Fruit fly (Drosophila melanogaster) whole organism, embryonic: ENCODE data around the gene unc-119.

Experiments used
- Bgb ChIP-seq: fragments of 200-800 bp; sonication (Bioruptor generic); IDR thresholded peaks from 2 replicates; pipeline ENCODE4 v1.3.6; 2022; ENCODE audit warnings: missing biosample characterization, missing genetic modification characterization; ENCODE audit not compliant: partially characterized antibody
- Bteb2 ChIP-seq: fragments of 200-800 bp; sonication (Bioruptor generic); optimal IDR thresholded peaks from 2 replicates; lab custom pipeline; 2016; ENCODE audit warnings: missing biosample characterization, missing genetic modification characterization
- CG10366 ChIP-seq: fragments of 200-800 bp; sonication (Bioruptor generic); IDR thresholded peaks from 2 replicates; pipeline ENCODE4 v1.3.6; 2022; ENCODE audit warnings: missing biosample characterization, missing genetic modification characterization
- CG10431 ChIP-seq: fragments of 200-800 bp; sonication (Bioruptor generic); optimal IDR thresholded peaks from 3 replicates; lab custom pipeline; 2018; ENCODE audit warnings: missing biosample characterization, mild to moderate bottlenecking, missing genetic modification characterization
- CG11085 ChIP-seq: fragments of 200-800 bp; sonication (Bioruptor generic); IDR thresholded peaks from 2 replicates; pipeline ENCODE4 v1.3.6; 2022; ENCODE audit warnings: missing biosample characterization, missing genetic modification characterization
- CG11456 ChIP-seq: fragments of 200-800 bp; sonication (Bioruptor generic); IDR thresholded peaks from 3 replicates; pipeline ENCODE4 v1.3.6; 2022; ENCODE audit warnings: missing biosample characterization, missing genetic modification characterization
- CG15269 ChIP-seq: fragments of 200-800 bp; sonication (Bioruptor generic); optimal IDR thresholded peaks from 2 replicates; lab custom pipeline; 2018; ENCODE audit warnings: missing biosample characterization, mild to moderate bottlenecking, missing genetic modification characterization, moderate library complexity
- CG1602 ChIP-seq: fragments of 200-800 bp; sonication (Bioruptor generic); optimal IDR thresholded peaks from 3 replicates; lab custom pipeline; 2016; ENCODE audit warnings: missing biosample characterization, missing genetic modification characterization
- CG18599 ChIP-seq: fragments of 200-800 bp; sonication (Bioruptor generic); optimal IDR thresholded peaks from 3 replicates; lab custom pipeline; 2017; ENCODE audit warnings: missing biosample characterization, missing genetic modification characterization, mild to moderate bottlenecking, moderate library complexity, missing genetic modification reagents
- CG2120 ChIP-seq: fragments of 200-800 bp; sonication (Bioruptor generic); optimal IDR thresholded peaks from 3 replicates; lab custom pipeline; 2016; ENCODE audit warnings: missing biosample characterization, missing genetic modification characterization
- CG4854 ChIP-seq: fragments of 200-800 bp; sonication (Bioruptor generic); optimal IDR thresholded peaks from 2 replicates; lab custom pipeline; 2016; ENCODE audit warnings: missing biosample characterization, missing genetic modification characterization, inconsistent platforms
- CG6175 ChIP-seq: fragments of 200-800 bp; sonication (Bioruptor generic); IDR thresholded peaks from 3 replicates; pipeline ENCODE4 v1.3.6; 2022; ENCODE audit warnings: missing biosample characterization, missing genetic modification characterization
- CG6791 ChIP-seq: fragments of 200-800 bp; sonication (Bioruptor generic); IDR thresholded peaks from 3 replicates; pipeline ENCODE4 v1.3.6; 2022; ENCODE audit warnings: missing biosample characterization, missing genetic modification characterization; ENCODE audit not compliant: partially characterized antibody
- Deaf1 ChIP-seq: fragments of 200-800 bp; optimal IDR thresholded peaks from 3 replicates; lab custom pipeline; 2019; ENCODE audit warnings: missing biosample characterization, mild to moderate bottlenecking, missing genetic modification characterization, moderate library complexity
- Ets65A ChIP-seq: fragments of 200-800 bp; sonication (Bioruptor generic); peaks from one replicate; lab custom pipeline; 2016; ENCODE audit warnings: missing biosample characterization, missing genetic modification characterization
- Ets97D ChIP-seq: fragments of 200-800 bp; sonication (Bioruptor generic); optimal IDR thresholded peaks from 3 replicates; lab custom pipeline; 2016; ENCODE audit warnings: missing biosample characterization, missing genetic modification characterization
- H15 ChIP-seq: fragments of 200-800 bp; sonication (Bioruptor generic); IDR thresholded peaks from 3 replicates; pipeline ENCODE4 v1.3.6; 2022; ENCODE audit warnings: missing biosample characterization, missing genetic modification characterization
- HLH3B ChIP-seq: fragments of 200-800 bp; sonication (Bioruptor generic); IDR thresholded peaks from 2 replicates; pipeline ENCODE4 v1.3.6; 2022; ENCODE audit warnings: missing biosample characterization, missing genetic modification characterization
- HLHmδ ChIP-seq: fragments of 200-800 bp; sonication (Bioruptor generic); optimal IDR thresholded peaks from 2 replicates; lab custom pipeline; 2018; ENCODE audit warnings: missing biosample characterization, mild to moderate bottlenecking, missing genetic modification characterization, moderate library complexity
- Hmx ChIP-seq: fragments of 200-800 bp; sonication (Bioruptor generic); optimal IDR thresholded peaks from 2 replicates; lab custom pipeline; 2016; ENCODE audit warnings: missing biosample characterization, missing genetic modification characterization
- Hr51 ChIP-seq, 2 experiments: fragments of 200-800 bp; sonication (Bioruptor generic); optimal IDR thresholded peaks; 2 replicates in 1 of 2; 3 replicates in 1 of 2; lab custom pipeline; 2016 to 2018; ENCODE audit warnings: missing biosample characterization in 2 of 2, missing genetic modification characterization in 2 of 2, mild to moderate bottlenecking in 1 of 2, moderate library complexity in 1 of 2
- Kr ChIP-seq: fragments of 200-800 bp; sonication (Bioruptor generic); optimal IDR thresholded peaks from 2 replicates; lab custom pipeline; 2017; ENCODE audit warnings: missing biosample characterization, mild to moderate bottlenecking, missing genetic modification characterization
- Pdp1 ChIP-seq, 2 experiments: fragments of 200-800 bp; sonication (Bioruptor generic); optimal IDR thresholded peaks; 3 replicates each; lab custom pipeline; 2016; ENCODE audit warnings: missing biosample characterization in 2 of 2, missing genetic modification characterization in 2 of 2, mild to moderate bottlenecking in 1 of 2, moderate library complexity in 1 of 2
- Ptx1 ChIP-seq: fragments of 200-800 bp; sonication (Bioruptor generic); IDR thresholded peaks from 2 replicates; pipeline ENCODE4 v1.3.6; 2022; ENCODE audit warnings: missing biosample characterization, missing genetic modification characterization
- Rx ChIP-seq: fragments of 200-800 bp; sonication (Bioruptor generic); IDR thresholded peaks from 2 replicates; pipeline ENCODE4 v1.3.6; 2022; ENCODE audit warnings: missing biosample characterization, missing genetic modification characterization
- Sox102F ChIP-seq: fragments of 200-800 bp; sonication (Bioruptor generic); optimal IDR thresholded peaks from 2 replicates; lab custom pipeline; 2018; ENCODE audit warnings: missing biosample characterization, mild to moderate bottlenecking, missing genetic modification characterization, moderate library complexity
- cg ChIP-seq: fragments of 200-800 bp; sonication (Bioruptor generic); optimal IDR thresholded peaks from 3 replicates; lab custom pipeline; 2019; ENCODE audit warnings: missing biosample characterization, mild to moderate bottlenecking, missing genetic modification characterization, moderate library complexity
- crol ChIP-seq: fragments of 200-800 bp; sonication (Bioruptor generic); IDR thresholded peaks from 2 replicates; pipeline ENCODE4 v1.3.6; 2022; ENCODE audit warnings: missing biosample characterization, missing genetic modification characterization
- ems ChIP-seq: fragments of 200-800 bp; sonication (Bioruptor generic); optimal IDR thresholded peaks from 3 replicates; lab custom pipeline; 2016; ENCODE audit warnings: missing biosample characterization, missing genetic modification characterization
- gcm2 ChIP-seq: fragments of 200-800 bp; sonication (Bioruptor generic); optimal IDR thresholded peaks from 2 replicates; lab custom pipeline; 2016; ENCODE audit warnings: missing biosample characterization, missing genetic modification characterization
- kah ChIP-seq: fragments of 200-800 bp; sonication (Bioruptor generic); optimal IDR thresholded peaks from 2 replicates; lab custom pipeline; 2018; ENCODE audit warnings: missing biosample characterization, mild to moderate bottlenecking, missing genetic modification characterization
- kay ChIP-seq: fragments of 200-800 bp; sonication (Bioruptor generic); optimal IDR thresholded peaks from 2 replicates; lab custom pipeline; 2016; ENCODE audit warnings: missing biosample characterization, missing genetic modification characterization
- lilli ChIP-seq: fragments of 200-800 bp; sonication (Bioruptor generic); optimal IDR thresholded peaks from 3 replicates; lab custom pipeline; 2016; ENCODE audit warnings: missing biosample characterization, missing genetic modification characterization
- mirr ChIP-seq: fragments of 200-800 bp; sonication (Bioruptor generic); optimal IDR thresholded peaks from 3 replicates; lab custom pipeline; 2018; ENCODE audit warnings: missing biosample characterization, mild to moderate bottlenecking, missing genetic modification characterization
- nau ChIP-seq: fragments of 200-800 bp; sonication (Bioruptor generic); optimal IDR thresholded peaks from 3 replicates; lab custom pipeline; 2017; ENCODE audit warnings: missing biosample characterization, mild to moderate bottlenecking, missing genetic modification characterization, missing genetic modification reagents
- pros ChIP-seq: fragments of 200-800 bp; sonication (Bioruptor generic); optimal IDR thresholded peaks from 3 replicates; lab custom pipeline; 2019; ENCODE audit warnings: missing biosample characterization, mild to moderate bottlenecking, missing genetic modification characterization, moderate library complexity
- psq ChIP-seq: fragments of 200-800 bp; sonication (Bioruptor generic); optimal IDR thresholded peaks from 2 replicates; lab custom pipeline; 2017; ENCODE audit warnings: missing biosample characterization, missing genetic modification characterization
- rib ChIP-seq: fragments of 200-800 bp; sonication (Bioruptor generic); IDR thresholded peaks from 2 replicates; pipeline ENCODE4 v1.3.6; 2022; ENCODE audit warnings: missing biosample characterization, missing genetic modification characterization
- ro ChIP-seq: fragments of 200-800 bp; sonication (Bioruptor generic); IDR thresholded peaks from 2 replicates; pipeline ENCODE4 v1.3.6; 2022; ENCODE audit warnings: missing biosample characterization, missing genetic modification characterization
- slbo ChIP-seq: fragments of 200-800 bp; sonication (Bioruptor generic); IDR thresholded peaks from 2 replicates; pipeline ENCODE4 v1.3.6; 2022; ENCODE audit warnings: missing biosample characterization, missing genetic modification characterization
- so ChIP-seq: fragments of 200-800 bp; sonication (Bioruptor generic); IDR thresholded peaks from 3 replicates; pipeline ENCODE4 v1.3.6; 2022; ENCODE audit warnings: missing biosample characterization, missing genetic modification characterization
- sr ChIP-seq: fragments of 200-800 bp; sonication (Bioruptor generic); IDR thresholded peaks from 3 replicates; pipeline ENCODE4 v1.3.6; 2022; ENCODE audit warnings: missing biosample characterization, missing genetic modification characterization
- tll ChIP-seq, 2 experiments: fragments of 200-800 bp in 1 of 2; fragments of >200 bp in 1 of 2; sonication (Bioruptor generic) in 1 of 2; optimal IDR thresholded peaks; 2 replicates each; lab custom pipeline; 2017 to 2019; ENCODE audit warnings: missing biosample characterization in 2 of 2, missing genetic modification characterization in 2 of 2, mild to moderate bottlenecking in 1 of 2, moderate library complexity in 1 of 2
- ttk ChIP-seq: fragments of 200-800 bp; sonication (Bioruptor generic); IDR thresholded peaks from 2 replicates; pipeline ENCODE4 v2.1.2; 2022; ENCODE audit warnings: missing biosample characterization, missing genetic modification characterization
- unc-4 ChIP-seq: fragments of 200-800 bp; sonication (Bioruptor generic); IDR thresholded peaks from 2 replicates; pipeline ENCODE4 v1.3.6; 2022; ENCODE audit warnings: missing biosample characterization, missing genetic modification characterization; ENCODE audit not compliant: partially characterized antibody

Gene unc-119

DNA sequence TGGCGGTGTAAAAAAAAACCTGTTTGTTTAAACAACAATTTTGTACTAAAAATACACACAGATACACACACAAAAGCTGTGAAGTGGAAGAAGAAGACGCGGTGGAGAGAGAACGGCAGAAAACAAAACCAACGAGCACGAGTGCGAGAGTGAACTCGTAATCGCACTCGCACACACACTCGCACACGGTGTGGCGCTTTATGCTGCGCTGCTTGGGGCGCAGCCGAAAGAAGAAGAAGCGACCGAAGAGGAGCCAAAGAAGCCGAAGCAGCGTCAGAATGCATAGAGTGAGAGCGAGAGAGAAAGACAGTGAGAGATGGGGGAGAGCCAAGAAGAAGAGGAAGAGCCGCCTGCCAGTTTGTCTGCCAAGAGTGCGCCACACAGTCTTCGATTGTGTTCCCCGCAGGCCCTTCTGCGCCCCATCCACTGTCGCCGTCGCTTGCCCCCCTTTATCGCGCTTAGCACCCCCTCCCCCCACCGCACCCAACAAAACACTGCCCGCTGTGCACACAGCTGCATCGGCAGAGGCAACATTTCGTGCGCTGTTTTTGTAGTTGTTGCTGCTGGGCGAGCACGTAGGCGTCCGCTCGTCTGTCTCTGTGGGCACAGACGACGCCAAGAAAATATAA lies 9.7 kb upstream of the unc-119 start (continued):
- TF ChIP-seq Pdp1 (GFP tag; optimal IDR thresholded peaks at IDR 0.05; lab: Kevin White, UChicago) (peak in 1 of 2 experiments; percentile 57), Ets97D (GFP tag; lab: Kevin White, UChicago) (no peak), pros (GFP tag; lab: Kevin White, UChicago) (peak; percentile 78), tll (GFP tag; optimal IDR thresholded peaks at IDR 0.05; lab: Kevin White, UChicago) (no peak), gcm2 (GFP tag; lab: Kevin White, UChicago) (no peak), Kr (GFP tag; lab: Kevin White, UChicago) (no peak), CG6791 (GFP tag; lab: Robert Waterston, UW) (0 out of 3 replicates have a peak, but pooled peaks have one; percentile 32), psq (GFP tag; lab: Kevin White, UChicago) (peak; percentile 46), Sox102F (no peak), CG6175 (peak; percentile 93), Bgb (GFP tag; lab: Robert Waterston, UW) (peak; percentile 40; the same call in 1 of the 2 replicates), crol (peak; percentile 100), mirr (GFP tag; lab: Kevin White, UChicago) (no peak), cg (GFP tag; lab: Kevin White, UChicago) (peak; percentile 85), H15 (GFP tag; lab: Robert Waterston, UW) (peak; percentile 41; the same call in 1 of the 3 replicates), sr (GFP tag; lab: Robert Waterston, UW) (peak; percentile 96), CG4854 (GFP tag; lab: Kevin White, UChicago) (no peak), nau (no peak), CG15269 (tag; lab: Kevin White, UChicago) (no peak), CG1602 (GFP tag; lab: Kevin White, UChicago) (no peak), CG11085 (GFP tag; lab: Robert Waterston, UW) (no peak), CG2120 (GFP tag; lab: Kevin White, UChicago) (no peak), Ptx1 (0 out of 2 replicates have a peak, but pooled peaks have one; percentile 16), ems (GFP tag; lab: Kevin White, UChicago) (no peak), CG18599 (GFP tag; lab: Kevin White, UChicago) (peak; percentile 31), CG10431 (GFP tag; lab: Kevin White, UChicago) (no peak), HLH3B (peak; percentile 16; the same call in 1 of the 2 replicates), so (GFP tag; lab: Robert Waterston, UW) (no peak), rib (GFP tag; lab: Robert Waterston, UW) (peak; percentile 31; the same call in 1 of the 2 replicates), Rx (GFP tag; lab: Robert Waterston, UW) (no peak), lilli (GFP tag; lab: Kevin White, UChicago) (no peak), ttk (peak; percentile 25; the same call in 1 of the 2 replicates), ro (GFP tag; lab: Robert Waterston, UW) (no peak), kah (no peak), kay (GFP tag; lab: Kevin White, UChicago) (peak; percentile 49), Hmx (GFP tag; lab: Kevin White, UChicago) (no peak), Ets65A (GFP tag; lab: Kevin White, UChicago) (no peak), CG10366 (GFP tag; lab: Robert Waterston, UW) (0 out of 2 replicates have a peak, but pooled peaks have one; percentile 6), Deaf1 (tag; lab: Kevin White, UChicago) (peak; percentile 80), HLHmδ (GFP tag; lab: Kevin White, UChicago) (peak; percentile 62), CG11456 (GFP tag; lab: Robert Waterston, UW) (0 out of 3 replicates have a peak, but pooled peaks have one; percentile 51), Bteb2 (GFP tag; lab: Kevin White, UChicago) (no peak), unc-4 (no peak), Hr51 (GFP tag; optimal IDR thresholded peaks at IDR 0.05; lab: Kevin White, UChicago) (no peak), slbo (GFP tag; lab: Robert Waterston, UW) (0 out of 2 replicates have a peak, but pooled peaks have one; percentile 2)
